Fruit fly (Drosophila melanogaster) whole organism, embryonic: ENCODE measurements around the gene scpr-C.

Experiments used
- Bgb ChIP-seq: fragments of 200-800 bp; sonication (Bioruptor generic); IDR thresholded peaks from 2 replicates; pipeline ENCODE4 v1.3.6; 2022; ENCODE audit warnings: missing biosample characterization, missing genetic modification characterization; ENCODE audit not compliant: partially characterized antibody
- Bteb2 ChIP-seq: fragments of 200-800 bp; sonication (Bioruptor generic); optimal IDR thresholded peaks from 2 replicates; lab custom pipeline; 2016; ENCODE audit warnings: missing biosample characterization, missing genetic modification characterization
- CG10565 ChIP-seq: fragments of 200-800 bp; sonication (Bioruptor generic); optimal IDR thresholded peaks from 3 replicates; lab custom pipeline; 2016; ENCODE audit warnings: missing biosample characterization, mild to moderate bottlenecking, missing genetic modification characterization
- CG10654 ChIP-seq: fragments of 200-800 bp; sonication (Bioruptor generic); optimal IDR thresholded peaks from 2 replicates; lab custom pipeline; 2016; ENCODE audit warnings: missing biosample characterization, missing genetic modification characterization
- CG12219 ChIP-seq: fragments of 200-800 bp; sonication (Bioruptor generic); optimal IDR thresholded peaks from 3 replicates; lab custom pipeline; 2018; ENCODE audit warnings: missing biosample characterization, mild to moderate bottlenecking, missing genetic modification characterization
- CG12391 ChIP-seq: fragments of 200-800 bp; sonication (Bioruptor generic); optimal IDR thresholded peaks from 3 replicates; lab custom pipeline; 2018; ENCODE audit warnings: missing biosample characterization, mild to moderate bottlenecking, missing genetic modification characterization, moderate library complexity
- CG12942 ChIP-seq: fragments of 200-800 bp; sonication (Bioruptor generic); optimal IDR thresholded peaks from 3 replicates; lab custom pipeline; 2016; ENCODE audit warnings: missing biosample characterization, missing genetic modification characterization
- CG13424 ChIP-seq: fragments of 200-800 bp; sonication (Bioruptor generic); optimal IDR thresholded peaks from 2 replicates; lab custom pipeline; 2019; ENCODE audit warnings: missing biosample characterization, mild to moderate bottlenecking, missing genetic modification characterization, moderate library complexity
- CG15696 ChIP-seq: fragments of 200-800 bp; sonication (Bioruptor generic); optimal IDR thresholded peaks from 2 replicates; lab custom pipeline; 2019; ENCODE audit warnings: missing biosample characterization, mild to moderate bottlenecking, missing genetic modification characterization, moderate library complexity
- CG1603 ChIP-seq: fragments of 200-800 bp; sonication (Bioruptor generic); optimal IDR thresholded peaks from 2 replicates; lab custom pipeline; 2019; ENCODE audit warnings: missing biosample characterization, mild to moderate bottlenecking, missing genetic modification characterization, moderate library complexity
- CG17612 ChIP-seq: fragments of 200-800 bp; sonication (Bioruptor generic); IDR thresholded peaks from 2 replicates; pipeline ENCODE4 v1.3.6; 2022; ENCODE audit warnings: missing biosample characterization, missing genetic modification characterization
- CG17829 ChIP-seq: fragments of 200-800 bp; optimal IDR thresholded peaks from 2 replicates; lab custom pipeline; 2019; ENCODE audit warnings: missing biosample characterization, mild to moderate bottlenecking, missing genetic modification characterization, moderate library complexity
- CG30020 ChIP-seq: fragments of 200-800 bp; optimal IDR thresholded peaks from 2 replicates; lab custom pipeline; 2019; ENCODE audit warnings: missing biosample characterization, mild to moderate bottlenecking, missing genetic modification characterization, moderate library complexity
- CG33213 ChIP-seq: fragments of 200-800 bp; sonication (Bioruptor generic); optimal IDR thresholded peaks from 3 replicates; lab custom pipeline; 2016; ENCODE audit warnings: missing biosample characterization, missing genetic modification characterization
- CG43689 ChIP-seq: fragments of 200-800 bp; sonication (Bioruptor generic); IDR thresholded peaks from 2 replicates; pipeline ENCODE4 v1.3.6; 2022; ENCODE audit warnings: missing biosample characterization, missing genetic modification characterization
- CG5180 ChIP-seq: fragments of 200-800 bp; sonication (Bioruptor generic); optimal IDR thresholded peaks from 3 replicates; lab custom pipeline; 2017; ENCODE audit warnings: missing biosample characterization, missing genetic modification characterization, mild to moderate bottlenecking, moderate library complexity, missing genetic modification reagents
- CG6813 ChIP-seq: fragments of 200-800 bp; sonication (Bioruptor generic); optimal IDR thresholded peaks from 2 replicates; lab custom pipeline; 2017; ENCODE audit warnings: missing biosample characterization, missing genetic modification characterization, mild to moderate bottlenecking, moderate library complexity, missing genetic modification reagents
- CG7271 ChIP-seq: fragments of 200-800 bp; sonication (Bioruptor generic); optimal IDR thresholded peaks from 2 replicates; lab custom pipeline; 2018; ENCODE audit warnings: missing biosample characterization, mild to moderate bottlenecking, missing genetic modification characterization, moderate library complexity
- CG9609 ChIP-seq: fragments of 200-800 bp; sonication (Bioruptor generic); optimal IDR thresholded peaks from 3 replicates; lab custom pipeline; 2016; ENCODE audit warnings: missing biosample characterization, missing genetic modification characterization
- CrebB ChIP-seq: fragments of 200-800 bp; sonication (Bioruptor generic); optimal IDR thresholded peaks from 3 replicates; lab custom pipeline; 2018; ENCODE audit warnings: missing biosample characterization, mild to moderate bottlenecking, missing genetic modification characterization
- Dek ChIP-seq: fragments of 200-800 bp; sonication (Bioruptor generic); optimal IDR thresholded peaks from 3 replicates; lab custom pipeline; 2019; ENCODE audit warnings: missing biosample characterization, mild to moderate bottlenecking, missing genetic modification characterization, moderate library complexity
- Dip3 ChIP-seq: fragments of 200-800 bp; sonication (Bioruptor generic); optimal IDR thresholded peaks from 3 replicates; lab custom pipeline; 2016; ENCODE audit warnings: missing biosample characterization, missing genetic modification characterization
- Eip74EF ChIP-seq, 2 experiments: fragments of 200-800 bp in 1 of 2; fragments of >200 bp in 1 of 2; sonication (Bioruptor generic) in 1 of 2; optimal IDR thresholded peaks; 2 replicates each; lab custom pipeline; 2017 to 2019; ENCODE audit warnings: missing biosample characterization in 2 of 2, missing genetic modification characterization in 2 of 2, mild to moderate bottlenecking in 1 of 2, moderate library complexity in 1 of 2
- Lhr ChIP-seq: fragments of 200-800 bp; sonication (Bioruptor generic); optimal IDR thresholded peaks from 3 replicates; lab custom pipeline; 2017; ENCODE audit warnings: mild to moderate bottlenecking, missing biosample characterization, missing genetic modification reagents, missing genetic modification characterization
- MTF-1 ChIP-seq: fragments of 200-800 bp; sonication (Bioruptor generic); optimal IDR thresholded peaks from 2 replicates; lab custom pipeline; 2018; ENCODE audit warnings: missing biosample characterization, mild to moderate bottlenecking, missing genetic modification characterization, borderline replicate concordance
- NC2β ChIP-seq: fragments of 200-800 bp; sonication (Bioruptor generic); optimal IDR thresholded peaks from 2 replicates; lab custom pipeline; 2016; ENCODE audit warnings: missing biosample characterization, missing genetic modification characterization
- NFAT ChIP-seq: fragments of 200-800 bp; sonication (Bioruptor generic); IDR thresholded peaks from 2 replicates; pipeline ENCODE4 v1.3.6; 2022; ENCODE audit warnings: missing biosample characterization, missing genetic modification characterization
- NK7.1 ChIP-seq: fragments of 200-800 bp; sonication (Bioruptor generic); optimal IDR thresholded peaks from 3 replicates; lab custom pipeline; 2016; ENCODE audit warnings: missing biosample characterization, missing genetic modification characterization
- Side ChIP-seq: fragments of 200-800 bp; sonication (Bioruptor generic); optimal IDR thresholded peaks from 2 replicates; lab custom pipeline; 2016; ENCODE audit warnings: missing biosample characterization, missing genetic modification characterization
- Six4 ChIP-seq: fragments of 200-800 bp; sonication (Bioruptor generic); optimal IDR thresholded peaks from 2 replicates; lab custom pipeline; 2016; ENCODE audit warnings: missing biosample characterization, missing genetic modification characterization
- ap ChIP-seq: fragments of 200-800 bp; sonication (Bioruptor generic); IDR thresholded peaks from 2 replicates; pipeline ENCODE4 v1.3.6; 2022; ENCODE audit warnings: missing biosample characterization, missing genetic modification characterization
- bcd ChIP-seq: fragments of 200-800 bp; sonication (Bioruptor generic); optimal IDR thresholded peaks from 2 replicates; lab custom pipeline; 2017; ENCODE audit warnings: missing biosample characterization, mild to moderate bottlenecking, missing genetic modification characterization
- corto ChIP-seq: fragments of 200-800 bp; sonication (Bioruptor generic); optimal IDR thresholded peaks from 2 replicates; lab custom pipeline; 2016; ENCODE audit warnings: missing biosample characterization, mild to moderate bottlenecking, missing genetic modification characterization, moderate library complexity
- cwo ChIP-seq: fragments of 200-800 bp; sonication (Bioruptor generic); optimal IDR thresholded peaks from 3 replicates; lab custom pipeline; 2017; ENCODE audit warnings: missing biosample characterization, missing genetic modification characterization, mild to moderate bottlenecking, moderate library complexity, missing genetic modification reagents
- disco-r ChIP-seq: fragments of 200-800 bp; sonication (Bioruptor generic); optimal IDR thresholded peaks from 2 replicates; lab custom pipeline; 2016; ENCODE audit warnings: missing biosample characterization, missing genetic modification characterization
- esg ChIP-seq: fragments of 200-800 bp; sonication (Bioruptor generic); conservative IDR thresholded peaks from 2 replicates; pipeline ENCODE4 v1.3.6; 2022; ENCODE audit warnings: missing biosample characterization, missing genetic modification characterization
- kah ChIP-seq: fragments of 200-800 bp; sonication (Bioruptor generic); optimal IDR thresholded peaks from 2 replicates; lab custom pipeline; 2018; ENCODE audit warnings: missing biosample characterization, mild to moderate bottlenecking, missing genetic modification characterization
- maf-S ChIP-seq: fragments of 200-800 bp; sonication (Bioruptor generic); optimal IDR thresholded peaks from 2 replicates; lab custom pipeline; 2016; ENCODE audit warnings: missing biosample characterization, missing genetic modification characterization
- onecut ChIP-seq: fragments of 200-800 bp; sonication (Bioruptor generic); IDR thresholded peaks from 2 replicates; pipeline ENCODE4 v1.3.6; 2022; ENCODE audit warnings: missing biosample characterization, missing genetic modification characterization
- p53 ChIP-seq: fragments of 200-800 bp; sonication (Bioruptor generic); optimal IDR thresholded peaks from 2 replicates; lab custom pipeline; 2016; ENCODE audit warnings: missing biosample characterization, missing genetic modification characterization
- pb ChIP-seq: fragments of 200-800 bp; sonication (Bioruptor generic); optimal IDR thresholded peaks from 3 replicates; lab custom pipeline; 2016; ENCODE audit warnings: missing biosample characterization, missing genetic modification characterization
- peb ChIP-seq: fragments of 200-800 bp; sonication (Bioruptor generic); IDR thresholded peaks from 2 replicates; pipeline ENCODE4 v1.3.6; 2022; ENCODE audit warnings: missing biosample characterization, missing genetic modification characterization
- pnt ChIP-seq: fragments of 200-800 bp; sonication (Bioruptor generic); optimal IDR thresholded peaks from 3 replicates; lab custom pipeline; 2016; ENCODE audit warnings: missing biosample characterization, missing genetic modification characterization
- ranshi ChIP-seq: fragments of 200-800 bp; sonication (Bioruptor generic); IDR thresholded peaks from 2 replicates; pipeline ENCODE4 v1.3.6; 2022; ENCODE audit warnings: missing biosample characterization, missing genetic modification characterization
- schlank ChIP-seq: fragments of 200-800 bp; sonication (Bioruptor generic); optimal IDR thresholded peaks from 2 replicates; lab custom pipeline; 2018; ENCODE audit warnings: missing biosample characterization, mild to moderate bottlenecking, missing genetic modification characterization
- slbo ChIP-seq: fragments of 200-800 bp; sonication (Bioruptor generic); IDR thresholded peaks from 2 replicates; pipeline ENCODE4 v1.3.6; 2022; ENCODE audit warnings: missing biosample characterization, missing genetic modification characterization
- sob ChIP-seq: fragments of 200-800 bp; sonication (Bioruptor generic); IDR thresholded peaks from 2 replicates; pipeline ENCODE4 v1.3.6; 2022; ENCODE audit warnings: missing biosample characterization, missing genetic modification characterization
- trh ChIP-seq: fragments of 200-800 bp; sonication (Bioruptor generic); optimal IDR thresholded peaks from 2 replicates; lab custom pipeline; 2016; ENCODE audit warnings: missing biosample characterization, missing genetic modification characterization
- tup ChIP-seq: fragments of 200-800 bp; sonication (Bioruptor generic); optimal IDR thresholded peaks from 2 replicates; lab custom pipeline; 2016; ENCODE audit warnings: missing biosample characterization, mild to moderate bottlenecking, missing genetic modification characterization, moderate library complexity

scpr-C gene

dm6 chr3R:11196648-11197388, 28.5 kb upstream of the scpr-C start (continued):
- TF ChIP-seq CG12391 (tag; lab: Kevin White, UChicago): peak; percentile 99
- peak; percentile 97 for TF ChIP-seq CG6813 (GFP tag; lab: Kevin White, UChicago)
- peak; percentile 97 for TF ChIP-seq ap (GFP tag; lab: Robert Waterston, UW)
- peak; percentile 77 for TF ChIP-seq CG10565
- TF ChIP-seq NK7.1 (GFP tag; lab: Kevin White, UChicago): no peak
- peak; percentile 81 for TF ChIP-seq maf-S (GFP tag; lab: Kevin White, UChicago)
- TF ChIP-seq CG7271: peak; percentile 85
- peak; percentile 100 for TF ChIP-seq bcd (GFP tag; lab: Kevin White, UChicago)
- TF ChIP-seq CG13424: peak; percentile 99
- peak; percentile 61 for TF ChIP-seq CG1603 (tag; lab: Kevin White, UChicago)
- TF ChIP-seq NC2β (GFP tag; lab: Kevin White, UChicago): peak; percentile 55
- peak; percentile 88 for TF ChIP-seq Dip3
- TF ChIP-seq CG9609 (GFP tag; lab: Kevin White, UChicago): peak; percentile 88
- TF ChIP-seq CG12219: peak; percentile 92
- peak; percentile 98 for TF ChIP-seq Six4 (GFP tag; lab: Kevin White, UChicago)
- peak; percentile 95 for TF ChIP-seq onecut (GFP tag; lab: Robert Waterston, UW)
- peak; percentile 97 for TF ChIP-seq ranshi (GFP tag; lab: Robert Waterston, UW)
- peak; percentile 97 for TF ChIP-seq CG10654 (GFP tag; lab: Kevin White, UChicago)
- peak; percentile 95 for TF ChIP-seq CG17612 (GFP tag; lab: Robert Waterston, UW)
- TF ChIP-seq trh: peak; percentile 98
- no peak for TF ChIP-seq CG33213
- peak; percentile 93 for TF ChIP-seq Lhr (GFP tag; lab: Kevin White, UChicago)
- peak in 1 of 2 experiments; percentile 100 for TF ChIP-seq Eip74EF (GFP tag; optimal IDR thresholded peaks at IDR 0.05; lab: Kevin White, UChicago)
- TF ChIP-seq esg (GFP tag; lab: Robert Waterston, UW): peak; percentile 99
- peak; percentile 51; the same call in 1 of the 2 replicates for TF ChIP-seq Bgb (GFP tag; lab: Robert Waterston, UW)
- TF ChIP-seq p53: peak; percentile 29
- no peak for TF ChIP-seq pb (GFP tag; lab: Kevin White, UChicago)
- TF ChIP-seq CG5180 (GFP tag; lab: Kevin White, UChicago): peak; percentile 93
- peak; percentile 31 for TF ChIP-seq disco-r
- TF ChIP-seq corto (GFP tag; lab: Kevin White, UChicago): peak; percentile 83
- TF ChIP-seq tup: peak; percentile 69
- peak; percentile 96 for TF ChIP-seq CG17829 (tag; lab: Kevin White, UChicago)
- TF ChIP-seq Bteb2: peak; percentile 81
- peak; percentile 95 for TF ChIP-seq CrebB (tag; lab: Kevin White, UChicago)
- peak; percentile 75 for TF ChIP-seq CG30020 (tag; lab: Kevin White, UChicago)
- TF ChIP-seq kah (GFP tag; lab: Kevin White, UChicago): peak; percentile 97
- TF ChIP-seq sob: peak; percentile 99
- TF ChIP-seq MTF-1: peak; percentile 84
- TF ChIP-seq peb (GFP tag; lab: Robert Waterston, UW): peak; percentile 97
- peak; percentile 99 for TF ChIP-seq Dek (tag; lab: Kevin White, UChicago)
- TF ChIP-seq NFAT (GFP tag; lab: Robert Waterston, UW): peak; percentile 95
- TF ChIP-seq schlank (tag; lab: Kevin White, UChicago): peak; percentile 89
- TF ChIP-seq slbo (GFP tag; lab: Robert Waterston, UW): peak; percentile 99
- peak; percentile 95 for TF ChIP-seq CG12942 (GFP tag; lab: Kevin White, UChicago)
- peak; percentile 81 for TF ChIP-seq pnt (GFP tag; lab: Kevin White, UChicago)
- TF ChIP-seq CG15696 (tag; lab: Kevin White, UChicago): peak; percentile 90
- TF ChIP-seq cwo (GFP tag; lab: Kevin White, UChicago): peak; percentile 98
- TF ChIP-seq Side: peak; percentile 59
- peak; percentile 95 for TF ChIP-seq CG43689
